Fruit fly (Drosophila melanogaster): Measurements from ENCODE around the gene CG32017.

The CG32017 gene

DNA sequence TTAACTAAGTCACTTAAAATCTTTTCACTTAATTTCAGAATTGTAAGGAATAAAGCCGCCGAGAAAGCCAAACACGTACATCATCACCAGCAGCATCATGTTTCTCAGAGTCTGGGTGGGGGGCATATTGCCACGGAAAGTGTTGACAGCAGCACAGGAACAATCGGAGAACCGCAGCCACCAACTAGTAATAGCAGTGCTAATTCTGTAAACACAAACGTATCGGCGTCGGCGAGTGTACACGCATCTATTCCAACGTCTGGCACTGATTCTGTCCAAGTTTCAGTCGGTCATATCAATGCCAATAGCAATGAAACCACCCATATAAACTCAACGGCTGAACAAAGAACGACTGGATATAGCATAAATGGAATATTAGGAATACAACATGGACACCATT is 55.8 kb downstream of the CG32017 start:
- no peak for TF ChIP-seq Myc (optimal IDR thresholded peaks at IDR 0.05)
- no peak for TF ChIP-seq psq (optimal IDR thresholded peaks at IDR 0.05)
- no peak for TF ChIP-seq insv (optimal IDR thresholded peaks at IDR 0.05)
- TF ChIP-seq ttk (optimal IDR thresholded peaks at IDR 0.05) = no peak
- no peak for TF ChIP-seq h (optimal IDR thresholded peaks at IDR 0.05)
- TF ChIP-seq Sin3A (optimal IDR thresholded peaks at IDR 0.05) = no peak

DNA sequence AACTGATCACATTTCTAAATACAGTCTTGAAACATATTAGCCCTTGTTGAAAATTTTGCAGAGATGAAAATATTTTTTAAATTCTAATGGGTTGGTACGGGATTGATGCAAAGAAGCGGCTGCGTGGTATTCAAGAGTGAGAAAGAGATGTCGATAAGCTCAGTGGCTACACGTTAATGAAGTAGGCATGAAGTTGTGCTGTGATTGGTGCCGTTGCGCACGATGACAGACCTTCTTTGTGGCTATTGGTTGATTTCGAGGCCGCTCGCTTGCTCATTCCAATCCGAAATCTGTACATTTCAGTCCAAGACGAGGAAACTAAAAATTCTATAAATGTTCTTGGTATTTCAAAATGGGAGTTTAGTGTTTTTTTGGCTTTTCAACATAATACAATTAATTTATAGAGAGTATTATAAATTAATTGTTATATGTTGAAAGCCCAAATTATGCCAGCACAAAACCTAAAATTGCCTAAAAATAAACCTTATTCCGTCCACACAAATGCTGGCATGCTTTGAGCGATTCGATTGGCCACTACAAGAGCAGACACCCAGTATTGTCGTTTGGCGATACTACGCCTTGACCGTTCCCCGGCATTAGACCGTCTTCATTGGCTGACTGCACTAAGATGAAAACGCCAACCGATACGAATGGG is 64.2 kb downstream of the CG32017 start:
- no peak for TF ChIP-seq h (optimal IDR thresholded peaks at IDR 0.05)
- TF ChIP-seq Sin3A (optimal IDR thresholded peaks at IDR 0.05) = no peak
- no peak for TF ChIP-seq insv (optimal IDR thresholded peaks at IDR 0.05)

DNA sequence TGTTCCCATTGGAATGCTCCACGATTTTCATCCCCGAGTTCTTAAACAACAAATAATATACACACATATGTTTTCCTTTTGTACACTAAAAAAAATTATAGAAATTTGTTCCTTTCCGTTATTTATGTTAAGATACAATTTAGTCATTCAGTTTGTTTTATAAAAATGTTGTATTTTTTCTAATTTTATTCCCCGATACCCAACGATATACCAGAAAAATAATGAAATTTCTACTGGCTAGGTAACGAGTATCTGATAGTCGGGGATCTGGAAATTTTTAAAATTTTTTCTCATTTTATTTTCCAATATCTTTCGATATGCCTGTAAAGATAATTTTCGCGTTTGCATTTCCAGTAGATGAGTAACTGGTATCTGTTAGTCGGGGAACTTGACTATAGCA is 68.5 kb downstream of the CG32017 start:
- TF ChIP-seq h (optimal IDR thresholded peaks at IDR 0.05) (no peak), insv (optimal IDR thresholded peaks at IDR 0.05) (no peak), Myc (optimal IDR thresholded peaks at IDR 0.05) (no peak), psq (optimal IDR thresholded peaks at IDR 0.05) (no peak), Sin3A (optimal IDR thresholded peaks at IDR 0.05) (no peak), ttk (optimal IDR thresholded peaks at IDR 0.05) (no peak)

DNA sequence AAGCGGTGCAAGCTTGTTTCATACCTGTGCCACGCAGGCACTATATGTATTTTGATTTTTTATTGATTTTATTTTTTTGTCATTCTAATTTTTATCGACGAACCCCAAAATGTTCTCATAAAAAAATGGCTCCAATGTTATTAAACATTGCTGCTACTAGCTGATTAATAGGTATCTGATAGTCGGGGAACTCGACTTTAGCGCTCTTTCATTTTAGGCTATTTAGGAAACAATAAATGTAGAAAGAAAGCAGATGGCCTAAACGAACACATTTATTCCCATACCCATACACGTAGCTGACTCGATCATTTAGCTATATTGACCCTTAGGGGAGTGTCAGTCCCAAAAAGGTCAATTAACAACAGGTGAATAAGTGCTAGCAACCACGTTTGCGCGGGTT is 71.7 kb downstream of the CG32017 start:
- no peak for TF ChIP-seq Myc (optimal IDR thresholded peaks at IDR 0.05)
- no peak for TF ChIP-seq psq (optimal IDR thresholded peaks at IDR 0.05)
- no peak for TF ChIP-seq h (optimal IDR thresholded peaks at IDR 0.05)
- TF ChIP-seq Sin3A (optimal IDR thresholded peaks at IDR 0.05) = no peak
- TF ChIP-seq insv (optimal IDR thresholded peaks at IDR 0.05) = no peak
- no peak for TF ChIP-seq ttk (optimal IDR thresholded peaks at IDR 0.05)

DNA sequence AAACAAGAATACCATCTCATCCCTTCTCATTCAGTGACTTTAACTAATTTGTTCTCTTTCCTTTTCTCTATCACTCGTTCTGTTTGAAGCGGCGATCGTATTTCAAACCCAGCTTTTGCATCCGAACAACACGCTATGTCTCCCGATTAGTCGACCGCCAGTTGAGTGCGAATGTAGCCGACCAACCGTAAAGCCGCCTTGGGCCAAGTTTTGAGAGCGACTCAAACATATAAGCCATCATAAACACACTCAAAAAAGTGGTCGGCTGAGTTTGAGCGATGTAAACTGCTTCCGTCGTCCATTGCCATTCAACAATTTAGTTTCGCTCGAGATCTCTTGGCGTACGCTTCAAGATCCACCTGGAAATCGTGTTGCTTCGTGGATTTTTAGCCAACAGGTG is 73.5 kb downstream of the CG32017 start, which contains the start of gene sv:
sv (plus strand) TSS at position 319 of the 400 bp plus-strand sequence.
- TF ChIP-seq psq (optimal IDR thresholded peaks at IDR 0.05) = no peak
- TF ChIP-seq Sin3A (optimal IDR thresholded peaks at IDR 0.05) = no peak
- TF ChIP-seq ttk (optimal IDR thresholded peaks at IDR 0.05) = no peak
- no peak for TF ChIP-seq h (optimal IDR thresholded peaks at IDR 0.05)
- no peak for TF ChIP-seq insv (optimal IDR thresholded peaks at IDR 0.05)
- TF ChIP-seq Myc (optimal IDR thresholded peaks at IDR 0.05) = no peak
